Fruit fly (Drosophila melanogaster): Measurements from ENCODE around the gene Sb.

DNA sequence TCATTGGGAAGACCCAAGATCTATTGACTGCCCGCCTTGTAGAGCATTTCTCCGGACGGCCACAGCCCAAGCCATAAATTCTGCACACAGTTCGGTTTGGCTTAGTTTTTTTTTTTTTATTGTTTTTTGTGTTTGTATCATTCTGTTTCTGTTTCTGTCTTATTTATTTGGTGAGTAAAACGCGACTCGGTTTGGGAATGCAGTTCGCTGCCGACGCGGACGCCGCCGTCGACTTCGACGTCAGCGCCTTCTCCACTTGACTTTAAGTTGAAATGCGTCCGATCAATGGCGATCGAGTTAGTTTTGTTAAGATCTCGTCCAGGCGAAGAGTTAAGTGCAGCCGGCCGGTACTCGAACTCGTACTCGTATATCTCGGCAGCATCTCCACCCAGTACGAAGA is at the start of gene Sb:
- TF ChIP-seq Sox15 (GFP tag; optimal IDR thresholded peaks at IDR 0.05) (no peak), cyc (GFP tag; optimal IDR thresholded peaks at IDR 0.05) (no peak), CG31627 (GFP tag; optimal IDR thresholded peaks at IDR 0.05) (no peak), Smox (GFP tag; optimal IDR thresholded peaks at IDR 0.05) (no peak), svp (GFP tag) (no peak), Hr4 (GFP tag; optimal IDR thresholded peaks at IDR 0.05) (no peak), CG11294 (GFP tag; IDR thresholded peaks at IDR 0.05) (no peak), Eip75B (GFP tag; optimal IDR thresholded peaks at IDR 0.05) (no peak), CG8632 (GFP tag; optimal IDR thresholded peaks at IDR 0.05) (no peak), fkh (GFP tag; optimal IDR thresholded peaks at IDR 0.05) (no peak), lz (GFP tag; optimal IDR thresholded peaks at IDR 0.05) (no peak)

Data from whole organism, prepupa.